Fruit fly (Drosophila melanogaster): Measurements from ENCODE around the gene schuy.

schuy gene

DNA sequence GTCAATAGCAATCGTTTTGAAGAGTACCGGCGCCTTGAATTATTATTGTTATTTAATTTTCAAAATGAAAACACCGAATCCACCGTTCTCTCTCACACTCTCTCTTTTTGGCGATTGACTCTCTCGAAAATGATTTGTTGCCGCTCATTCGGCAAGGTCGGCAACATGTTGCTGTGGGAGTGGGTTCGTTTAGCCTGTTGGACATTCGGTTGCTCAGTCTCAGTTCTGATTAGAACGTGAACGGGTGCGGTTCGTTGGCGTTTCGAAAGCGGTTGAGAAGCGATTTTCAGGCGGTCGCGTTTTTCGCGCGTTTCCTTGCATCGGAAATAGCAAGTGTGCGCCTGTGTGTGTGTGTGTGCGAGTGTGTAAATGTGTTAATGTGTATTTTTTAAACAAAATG, 46.9 kb upstream of the schuy start, which contains the start of gene Ac76E (continued):
- TF ChIP-seq sqz (GFP tag; optimal IDR thresholded peaks at IDR 0.05), result no peak
- TF ChIP-seq Myb (GFP tag; optimal IDR thresholded peaks at IDR 0.05), result no peak
- TF ChIP-seq CG9932 (GFP tag; IDR thresholded peaks at IDR 0.05), result peak; percentile 16; the same call in 1 of the 2 replicates
- no peak for TF ChIP-seq CG14014 (GFP tag; IDR thresholded peaks at IDR 0.05)
- TF ChIP-seq GATAe (GFP tag; conservative IDR thresholded peaks at IDR 0.05), result peak; percentile 46; the same call in 1 of the 2 replicates
- no peak for TF ChIP-seq corto (GFP tag; optimal IDR thresholded peaks at IDR 0.05)
- no peak for TF ChIP-seq Doc3 (GFP tag; IDR thresholded peaks at IDR 0.05; ENCODE audit: partially characterized antibody)
- no peak for TF ChIP-seq CG3838 (GFP tag; optimal IDR thresholded peaks at IDR 0.05)
- TF ChIP-seq pan (optimal IDR thresholded peaks at IDR 0.05), result no peak
- peak in 1 of 2 experiments; percentile 17 for TF ChIP-seq pan (GFP tag; optimal IDR thresholded peaks at IDR 0.05 in 1 of 2, IDR thresholded peaks at IDR 0.05 in 1 of 2)
- TF ChIP-seq CG15011 (GFP tag; optimal IDR thresholded peaks at IDR 0.05), result no peak
- peak; percentile 32; the same call in 1 of the 3 replicates for TF ChIP-seq CG34422 (GFP tag; IDR thresholded peaks at IDR 0.05)
- no peak for TF ChIP-seq gem (tag; optimal IDR thresholded peaks at IDR 0.05)
- TF ChIP-seq sc (optimal IDR thresholded peaks at IDR 0.05), result no peak
- no peak for TF ChIP-seq sc (GFP tag; optimal IDR thresholded peaks at IDR 0.05)
- no peak for TF ChIP-seq Hr39 (optimal IDR thresholded peaks at IDR 0.05)
- peak; percentile 28 for TF ChIP-seq PHDP (tag; optimal IDR thresholded peaks at IDR 0.05)
- no peak; the same call in 2 of the 3 replicates for TF ChIP-seq hb (GFP tag; IDR thresholded peaks at IDR 0.05; ENCODE audit: partially characterized antibody)
- TF ChIP-seq shn (GFP tag; optimal IDR thresholded peaks at IDR 0.05), result no peak
- TF ChIP-seq grn (GFP tag; optimal IDR thresholded peaks at IDR 0.05), result no peak
- TF ChIP-seq NK7.1 (GFP tag; optimal IDR thresholded peaks at IDR 0.05), result no peak
- no peak for TF ChIP-seq Hmx (GFP tag; optimal IDR thresholded peaks at IDR 0.05)
- TF ChIP-seq Hey (tag; optimal IDR thresholded peaks at IDR 0.05), result no peak
- TF ChIP-seq CG2199 (GFP tag; IDR thresholded peaks at IDR 0.05), result peak; percentile 60; the same call in 1 of the 3 replicates
- no peak for TF ChIP-seq Awh (GFP tag; IDR thresholded peaks at IDR 0.05)
- no peak for TF ChIP-seq Tbp (GFP tag; optimal IDR thresholded peaks at IDR 0.05)
- TF ChIP-seq bcd (GFP tag; optimal IDR thresholded peaks at IDR 0.05), result no peak
- no peak for TF ChIP-seq Rx (GFP tag; IDR thresholded peaks at IDR 0.05)
- no peak for TF ChIP-seq trh (GFP tag; optimal IDR thresholded peaks at IDR 0.05)
- TF ChIP-seq CG13287 (GFP tag; IDR thresholded peaks at IDR 0.05; ENCODE audit: partially characterized antibody), result no peak; the same call in 1 of the 2 replicates
- peak; percentile 34; the same call in 1 of the 2 replicates for TF ChIP-seq chm (GFP tag; IDR thresholded peaks at IDR 0.05)
- no peak for TF ChIP-seq da (GFP tag; optimal IDR thresholded peaks at IDR 0.05)
- TF ChIP-seq luna (GFP tag; optimal IDR thresholded peaks at IDR 0.05), result peak; percentile 23
- TF ChIP-seq Meics (GFP tag; optimal IDR thresholded peaks at IDR 0.05), result no peak
- peak; percentile 99 for TF ChIP-seq CG8359 (GFP tag; optimal IDR thresholded peaks at IDR 0.05; ENCODE audit: borderline replicate concordance)
- TF ChIP-seq al (GFP tag; IDR thresholded peaks at IDR 0.05), result no peak
- no peak for TF ChIP-seq CG12391 (tag; optimal IDR thresholded peaks at IDR 0.05)
- TF ChIP-seq CG32767 (GFP tag; IDR thresholded peaks at IDR 0.05), result no peak
- TF ChIP-seq phol (tag; optimal IDR thresholded peaks at IDR 0.05), result no peak
- no peak for TF ChIP-seq ssp (GFP tag; IDR thresholded peaks at IDR 0.05)
- TF ChIP-seq CG17328 (GFP tag; IDR thresholded peaks at IDR 0.05), result no peak
- TF ChIP-seq Nf-YC (tag; optimal IDR thresholded peaks at IDR 0.05), result no peak
- TF ChIP-seq gfzf (GFP tag; optimal IDR thresholded peaks at IDR 0.05), result no peak
- TF ChIP-seq CG11560 (tag; IDR thresholded peaks at IDR 0.05), result no peak
- TF ChIP-seq cwo (GFP tag; optimal IDR thresholded peaks at IDR 0.05), result peak; percentile 35
- no peak for TF ChIP-seq mam (GFP tag; optimal IDR thresholded peaks at IDR 0.05)
- no peak for TF ChIP-seq CG4404 (GFP tag; IDR thresholded peaks at IDR 0.05)
- no peak for TF ChIP-seq ap (GFP tag; IDR thresholded peaks at IDR 0.05)
- TF ChIP-seq CG1603 (tag; optimal IDR thresholded peaks at IDR 0.05), result no peak
- TF ChIP-seq usp (GFP tag; optimal IDR thresholded peaks at IDR 0.05), result no peak
- TF ChIP-seq CG1832 (GFP tag; optimal IDR thresholded peaks at IDR 0.05), result no peak
- TF ChIP-seq sug (tag; optimal IDR thresholded peaks at IDR 0.05), result peak; percentile 24
- peak; percentile 4 for TF ChIP-seq CG15269 (tag; optimal IDR thresholded peaks at IDR 0.05)

Measured in whole organism, embryonic.